Worm (Caenorhabditis elegans): ENCODE measurements around the gene clec-264.

The clec-264 gene

ce11 chrV:20824962-20825609, 25.4 kb downstream of the clec-264 start, which contains the start of the genes gcy-22 and grl-14:
Gene gcy-22 (minus strand): TSS chrV:20825062.
Gene grl-14 (plus strand): TSS chrV:20825559.
- TF ChIP-seq daf-12 (tag; optimal IDR thresholded peaks at IDR 0.05) (no peak), nhr-237 (tag; optimal IDR thresholded peaks at IDR 0.05) (no peak), nhr-77 (tag; optimal IDR thresholded peaks at IDR 0.05) (no peak), ceh-82 (tag; optimal IDR thresholded peaks at IDR 0.05) (no peak), hmg-11 (tag; optimal IDR thresholded peaks at IDR 0.05) (no peak), ceh-9 (tag; optimal IDR thresholded peaks at IDR 0.05) (no peak), zag-1 (tag; optimal IDR thresholded peaks at IDR 0.05) (no peak), elt-2 (tag; optimal IDR thresholded peaks at IDR 0.05) (no peak), lin-15B (tag; optimal IDR thresholded peaks at IDR 0.05) (no peak), aly-2 (tag; optimal IDR thresholded peaks at IDR 0.05) (no peak), ama-1 (optimal IDR thresholded peaks at IDR 0.05) (no peak), skn-1 (tag; optimal IDR thresholded peaks at IDR 0.05) (no peak), unc-39 (tag; optimal IDR thresholded peaks at IDR 0.05) (no peak), ceh-16 (tag; optimal IDR thresholded peaks at IDR 0.05) (no peak)

- TF ChIP-seq nhr-76 (tag; optimal IDR thresholded peaks at IDR 0.05) (no peak), tbx-2 (tag; optimal IDR thresholded peaks at IDR 0.05) (no peak), jun-1 (tag; optimal IDR thresholded peaks at IDR 0.05) (no peak), lsy-12 (tag; optimal IDR thresholded peaks at IDR 0.05) (no peak), mdl-1 (tag; optimal IDR thresholded peaks at IDR 0.05) (no peak), ceh-16 (tag; optimal IDR thresholded peaks at IDR 0.05) (no peak), ama-1 (optimal IDR thresholded peaks at IDR 0.05) (no peak)
These were observed 30.5 kb downstream of the clec-264 start, which contains the start of gene T03D8.6 for ce11 chrV:20820033-20820432. Gene T03D8.6 (minus strand): TSS chrV:20820330.

DNA sequence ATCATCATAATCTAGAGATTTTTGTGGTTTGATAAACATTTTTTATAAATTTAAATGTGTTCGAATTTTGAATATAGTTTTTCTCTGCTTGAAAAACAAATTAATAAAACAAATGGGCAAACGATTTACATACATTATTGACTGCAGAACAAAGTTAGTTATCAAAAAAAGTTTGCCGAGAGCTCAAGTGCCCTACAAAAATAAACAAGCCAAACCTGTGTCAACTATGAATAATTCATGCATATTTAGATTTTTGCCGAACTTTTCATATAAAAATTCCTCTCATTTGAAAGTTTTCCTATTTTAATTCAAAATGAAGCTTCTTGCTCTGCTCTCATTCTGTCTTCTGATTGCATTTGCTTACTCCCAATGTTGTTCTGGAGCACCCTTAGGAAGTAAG, 34.7 kb downstream of the clec-264 start, which contains the start of gene sshk-1:
TSS of gene sshk-1 (plus strand) at position 301 of the 400 bp plus-strand sequence.
- TF ChIP-seq hmg-11 (tag; optimal IDR thresholded peaks at IDR 0.05) (no peak), elt-1 (tag; optimal IDR thresholded peaks at IDR 0.05) (no peak), nhr-23 (tag; optimal IDR thresholded peaks at IDR 0.05) (no peak), ztf-11 (tag; optimal IDR thresholded peaks at IDR 0.05) (no peak), zag-1 (tag; optimal IDR thresholded peaks at IDR 0.05) (no peak), elt-3 (tag; optimal IDR thresholded peaks at IDR 0.05) (no peak), lsy-12 (tag; optimal IDR thresholded peaks at IDR 0.05) (no peak), nhr-43 (tag; optimal IDR thresholded peaks at IDR 0.05; ENCODE audit: poor library complexity, severe bottlenecking) (no peak), pha-4 (tag; optimal IDR thresholded peaks at IDR 0.05) (no peak), R02D3.7 (tag; optimal IDR thresholded peaks at IDR 0.05) (no peak), egl-27 (tag; optimal IDR thresholded peaks at IDR 0.05) (no peak), sea-2 (GFP tag; optimal IDR thresholded peaks at IDR 0.05) (no peak), ceh-16 (tag; optimal IDR thresholded peaks at IDR 0.05) (no peak), lin-15B (tag; optimal IDR thresholded peaks at IDR 0.05) (no peak), fos-1 (tag; optimal IDR thresholded peaks at IDR 0.05) (no peak), nhr-76 (tag; optimal IDR thresholded peaks at IDR 0.05) (no peak), snpc-4 (tag; optimal IDR thresholded peaks at IDR 0.05) (no peak), ceh-82 (tag; optimal IDR thresholded peaks at IDR 0.05) (no peak), aly-2 (tag; optimal IDR thresholded peaks at IDR 0.05) (no peak), unc-39 (tag; optimal IDR thresholded peaks at IDR 0.05) (no peak)

DNA sequence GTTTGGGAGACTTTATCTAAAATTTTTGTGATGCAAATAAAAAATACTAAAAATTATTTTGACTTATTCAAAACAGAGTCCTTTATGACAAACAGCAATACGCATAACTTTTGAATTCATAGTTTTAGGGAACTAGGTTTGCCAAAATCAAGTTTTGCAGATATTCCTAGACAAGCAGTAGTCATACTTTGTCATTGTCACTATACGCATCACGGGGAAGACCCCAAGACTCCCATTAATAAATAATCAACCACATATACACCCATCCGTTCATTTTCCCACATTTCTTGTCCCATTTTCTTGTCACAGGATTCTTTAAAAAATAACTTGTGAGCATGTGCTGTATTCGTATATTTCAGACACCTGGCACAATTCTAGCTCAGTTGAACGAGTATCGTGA, 36.1 kb downstream of the clec-264 start, which contains the start of gene Y44A6D.7:
TSS of gene Y44A6D.7 (plus strand) at position 301 of the 400 bp plus-strand sequence.
- no peak for TF ChIP-seq nhr-43 (tag; optimal IDR thresholded peaks at IDR 0.05; ENCODE audit: poor library complexity, severe bottlenecking)
- no peak for TF ChIP-seq lsy-12 (tag; optimal IDR thresholded peaks at IDR 0.05)
- TF ChIP-seq ceh-16 (tag; optimal IDR thresholded peaks at IDR 0.05): no peak
- TF ChIP-seq pqm-1 (tag; optimal IDR thresholded peaks at IDR 0.05): no peak
- TF ChIP-seq snpc-4 (tag; optimal IDR thresholded peaks at IDR 0.05): no peak

DNA sequence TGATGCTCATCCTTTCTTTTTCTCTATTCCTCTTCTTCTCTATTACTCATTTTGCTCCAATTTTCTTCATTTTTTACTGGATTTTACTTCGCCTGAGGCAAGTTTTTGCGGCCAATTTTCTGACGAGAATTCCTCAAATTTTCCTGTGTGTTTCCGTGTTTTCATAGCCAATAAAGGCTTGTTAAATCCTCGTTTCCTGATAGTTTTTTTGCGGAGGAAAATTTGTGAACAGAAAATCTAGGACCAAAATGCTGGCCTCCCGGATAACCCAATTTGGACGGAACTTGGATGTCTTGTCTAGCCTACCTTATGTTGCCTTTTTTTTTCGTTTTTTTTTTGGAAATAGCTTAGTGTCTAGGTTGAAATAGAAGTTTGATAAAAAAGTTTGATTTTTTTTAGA, 36.9 kb downstream of the clec-264 start:
- TF ChIP-seq nhr-28 (tag; optimal IDR thresholded peaks at IDR 0.05): no peak
- no peak for TF ChIP-seq nfya-1 (tag; optimal IDR thresholded peaks at IDR 0.05; ENCODE audit: insufficient read depth)
- TF ChIP-seq eor-1 (tag; optimal IDR thresholded peaks at IDR 0.05): no peak
- TF ChIP-seq nhr-77 (tag; optimal IDR thresholded peaks at IDR 0.05): no peak
- no peak for TF ChIP-seq ceh-16 (tag; optimal IDR thresholded peaks at IDR 0.05)

All from whole organism, L3 larva.